Worm (Caenorhabditis elegans): ENCODE measurements around the gene rpn-2.

- TF ChIP-seq W03F9.2 (tag; optimal IDR thresholded peaks at IDR 0.05) (no peak), him-1 (tag; optimal IDR thresholded peaks at IDR 0.05) (no peak), dao-5 (tag; optimal IDR thresholded peaks at IDR 0.05) (no peak)
These were observed 8.9 kb downstream of the rpn-2 start, which contains the start of gene C23G10.2 for ce11 chrIII:6207881-6208280.
